Worm (Caenorhabditis elegans): ENCODE data around the gene klp-17.

The klp-17 gene

ce11 chrII:11453639-11454038, 13.8 kb downstream of the klp-17 start:
- no peak for TF ChIP-seq elt-3 (tag; optimal IDR thresholded peaks at IDR 0.05)
- TF ChIP-seq hlh-1 (tag; optimal IDR thresholded peaks at IDR 0.05), result peak; percentile 24
- TF ChIP-seq blmp-1 (tag; optimal IDR thresholded peaks at IDR 0.05), result no peak
- peak; percentile 9 for TF ChIP-seq ceh-39 (tag; optimal IDR thresholded peaks at IDR 0.05)

ce11 chrII:11453025-11453424, 14.4 kb downstream of the klp-17 start, which contains the start of gene rsp-1:
rsp-1 (plus strand) TSS chrII:11453362.
- TF ChIP-seq sem-2 (GFP tag; optimal IDR thresholded peaks at IDR 0.05), result no peak
- no peak for TF ChIP-seq bed-3 (GFP tag; optimal IDR thresholded peaks at IDR 0.05)
- no peak for TF ChIP-seq flh-1 (GFP tag; optimal IDR thresholded peaks at IDR 0.05)
- peak; percentile 20 for TF ChIP-seq lin-32 (GFP tag; optimal IDR thresholded peaks at IDR 0.05)
- peak; percentile 44 for TF ChIP-seq hlh-1 (tag; optimal IDR thresholded peaks at IDR 0.05)
- TF ChIP-seq blmp-1 (tag; optimal IDR thresholded peaks at IDR 0.05), result no peak
- TF ChIP-seq ces-1 (GFP tag; optimal IDR thresholded peaks at IDR 0.05), result peak; percentile 67
- TF ChIP-seq drap-1 (GFP tag; optimal IDR thresholded peaks at IDR 0.05), result peak; percentile 39
- TF ChIP-seq cnd-1 (tag; optimal IDR thresholded peaks at IDR 0.05), result peak; percentile 66
- TF ChIP-seq nhr-28 (tag; optimal IDR thresholded peaks at IDR 0.05), result no peak
- no peak for TF ChIP-seq ham-2 (GFP tag; optimal IDR thresholded peaks at IDR 0.05)
- TF ChIP-seq nhr-12 (tag; optimal IDR thresholded peaks at IDR 0.05), result no peak
- peak; percentile 40 for TF ChIP-seq elt-3 (tag; optimal IDR thresholded peaks at IDR 0.05)
- TF ChIP-seq sptf-1 (tag; optimal IDR thresholded peaks at IDR 0.05), result peak; percentile 90
- TF ChIP-seq zip-8 (tag; optimal IDR thresholded peaks at IDR 0.05), result no peak
- peak; percentile 86 for TF ChIP-seq mep-1 (tag; optimal IDR thresholded peaks at IDR 0.05)
- no peak for TF ChIP-seq elt-1 (tag; optimal IDR thresholded peaks at IDR 0.05; ENCODE audit: borderline replicate concordance, insufficient read depth)
- peak; percentile 43 for TF ChIP-seq unc-62 (GFP tag; optimal IDR thresholded peaks at IDR 0.05)
- TF ChIP-seq ceh-43 (GFP tag; optimal IDR thresholded peaks at IDR 0.05), result peak; percentile 53
- TF ChIP-seq nhr-237 (tag; optimal IDR thresholded peaks at IDR 0.05), result peak; percentile 72
- TF ChIP-seq mls-2 (tag; optimal IDR thresholded peaks at IDR 0.05), result peak; percentile 81
- TF ChIP-seq tbx-8 (GFP tag; optimal IDR thresholded peaks at IDR 0.05), result peak; percentile 15
- TF ChIP-seq snpc-4 (tag; optimal IDR thresholded peaks at IDR 0.05), result no peak
- no peak for TF ChIP-seq ceh-83 (GFP tag; optimal IDR thresholded peaks at IDR 0.05)
- peak; percentile 75 for TF ChIP-seq ztf-11 (tag; optimal IDR thresholded peaks at IDR 0.05)
- TF ChIP-seq unc-120 (tag; optimal IDR thresholded peaks at IDR 0.05; ENCODE audit: poor library complexity, severe bottlenecking), result peak; percentile 31
- peak; percentile 37 for TF ChIP-seq M03D4.4 (tag; optimal IDR thresholded peaks at IDR 0.05)
- TF ChIP-seq unc-39 (tag; optimal IDR thresholded peaks at IDR 0.05), result no peak
- no peak for TF ChIP-seq nhr-2 (tag; optimal IDR thresholded peaks at IDR 0.05)
- TF ChIP-seq lin-13 (tag; optimal IDR thresholded peaks at IDR 0.05), result peak; percentile 93
- peak; percentile 79 for TF ChIP-seq ceh-39 (tag; optimal IDR thresholded peaks at IDR 0.05)
- TF ChIP-seq pha-4 (tag; optimal IDR thresholded peaks at IDR 0.05), result peak; percentile 96
- TF ChIP-seq nhr-76 (tag; optimal IDR thresholded peaks at IDR 0.05), result no peak
- TF ChIP-seq lsy-2 (tag; optimal IDR thresholded peaks at IDR 0.05), result peak; percentile 80
- TF ChIP-seq mab-5 (tag; optimal IDR thresholded peaks at IDR 0.05), result no peak

ce11 chrII:11452498-11453005, 14.9 kb downstream of the klp-17 start, which contains the start of gene rsp-2:
rsp-2 (minus strand) TSS chrII:11452955.
- TF ChIP-seq sem-2 (GFP tag; optimal IDR thresholded peaks at IDR 0.05), result no peak
- TF ChIP-seq elt-3 (tag; optimal IDR thresholded peaks at IDR 0.05), result no peak
- TF ChIP-seq sptf-1 (tag; optimal IDR thresholded peaks at IDR 0.05), result no peak
- TF ChIP-seq lin-13 (tag; optimal IDR thresholded peaks at IDR 0.05), result no peak
- no peak for TF ChIP-seq nhr-2 (tag; optimal IDR thresholded peaks at IDR 0.05)
- no peak for TF ChIP-seq elt-1 (tag; optimal IDR thresholded peaks at IDR 0.05; ENCODE audit: borderline replicate concordance, insufficient read depth)
- no peak for TF ChIP-seq unc-120 (tag; optimal IDR thresholded peaks at IDR 0.05; ENCODE audit: poor library complexity, severe bottlenecking)
- TF ChIP-seq unc-62 (GFP tag; optimal IDR thresholded peaks at IDR 0.05), result no peak
- TF ChIP-seq hlh-1 (tag; optimal IDR thresholded peaks at IDR 0.05), result no peak
- no peak for TF ChIP-seq lsy-2 (tag; optimal IDR thresholded peaks at IDR 0.05)
- TF ChIP-seq nhr-237 (tag; optimal IDR thresholded peaks at IDR 0.05), result no peak
- no peak for TF ChIP-seq blmp-1 (tag; optimal IDR thresholded peaks at IDR 0.05)
- no peak for TF ChIP-seq mab-5 (tag; optimal IDR thresholded peaks at IDR 0.05)
- TF ChIP-seq mep-1 (tag; optimal IDR thresholded peaks at IDR 0.05), result no peak
- no peak for TF ChIP-seq tbx-8 (GFP tag; optimal IDR thresholded peaks at IDR 0.05)
- TF ChIP-seq nhr-76 (tag; optimal IDR thresholded peaks at IDR 0.05), result no peak
- no peak for TF ChIP-seq cnd-1 (tag; optimal IDR thresholded peaks at IDR 0.05)
- TF ChIP-seq pha-4 (tag; optimal IDR thresholded peaks at IDR 0.05), result no peak
- no peak for TF ChIP-seq snpc-4 (tag; optimal IDR thresholded peaks at IDR 0.05)
- no peak for TF ChIP-seq ces-1 (GFP tag; optimal IDR thresholded peaks at IDR 0.05)

All from whole organism, mixed stage, embryonic.